Fruit fly (Drosophila melanogaster) whole organism, embryonic: Measurements from ENCODE around the gene CG14005.

Source experiments
- CG1024 ChIP-seq: fragments of 200-800 bp; sonication (Bioruptor generic); IDR thresholded peaks from 2 replicates; pipeline ENCODE4 v1.3.6; 2022; ENCODE audit warnings: missing biosample characterization, missing genetic modification characterization
- CG10431 ChIP-seq: fragments of 200-800 bp; sonication (Bioruptor generic); optimal IDR thresholded peaks from 3 replicates; lab custom pipeline; 2018; ENCODE audit warnings: missing biosample characterization, mild to moderate bottlenecking, missing genetic modification characterization
- CG10543 ChIP-seq: fragments of 200-800 bp; sonication (Bioruptor generic); optimal IDR thresholded peaks from 3 replicates; lab custom pipeline; 2017; ENCODE audit warnings: missing biosample characterization, mild to moderate bottlenecking, missing genetic modification characterization, moderate library complexity
- CG12391 ChIP-seq: fragments of 200-800 bp; sonication (Bioruptor generic); optimal IDR thresholded peaks from 3 replicates; lab custom pipeline; 2018; ENCODE audit warnings: missing biosample characterization, mild to moderate bottlenecking, missing genetic modification characterization, moderate library complexity
- CG12744 ChIP-seq: fragments of 200-800 bp; sonication (Bioruptor generic); optimal IDR thresholded peaks from 2 replicates; lab custom pipeline; 2016; ENCODE audit warnings: missing biosample characterization, missing genetic modification characterization
- CG13287 ChIP-seq: fragments of 200-800 bp; sonication (Bioruptor generic); IDR thresholded peaks from 2 replicates; pipeline ENCODE4 v1.3.6; 2022; ENCODE audit warnings: missing biosample characterization, missing genetic modification characterization; ENCODE audit not compliant: partially characterized antibody
- CG14710 ChIP-seq: fragments of 200-800 bp; sonication (Bioruptor generic); optimal IDR thresholded peaks from 3 replicates; lab custom pipeline; 2019; ENCODE audit warnings: missing biosample characterization, mild to moderate bottlenecking, missing genetic modification characterization, moderate library complexity
- CG14965 ChIP-seq: fragments of 200-800 bp; sonication (Bioruptor generic); optimal IDR thresholded peaks from 2 replicates; lab custom pipeline; 2016; ENCODE audit warnings: missing biosample characterization, missing genetic modification characterization, borderline replicate concordance
- CG15011 ChIP-seq: fragments of 200-800 bp; sonication (Bioruptor generic); optimal IDR thresholded peaks from 3 replicates; lab custom pipeline; 2018; ENCODE audit warnings: missing biosample characterization, mild to moderate bottlenecking, missing genetic modification characterization
- CG16813 ChIP-seq: fragments of 200-800 bp; sonication (Bioruptor generic); IDR thresholded peaks from 3 replicates; pipeline ENCODE4 v1.3.6; 2022; ENCODE audit warnings: missing biosample characterization, missing genetic modification characterization; ENCODE audit not compliant: partially characterized antibody
- CG17385 ChIP-seq: fragments of 200-800 bp; sonication (Bioruptor generic); optimal IDR thresholded peaks from 3 replicates; lab custom pipeline; 2018; ENCODE audit warnings: missing biosample characterization, mild to moderate bottlenecking, missing genetic modification characterization
- CG17802 ChIP-seq: fragments of 200-800 bp; sonication (Bioruptor generic); optimal IDR thresholded peaks from 2 replicates; lab custom pipeline; 2018; ENCODE audit warnings: missing biosample characterization, mild to moderate bottlenecking, missing genetic modification characterization, moderate library complexity
- CG18262 ChIP-seq: fragments of 200-800 bp; optimal IDR thresholded peaks from 3 replicates; lab custom pipeline; 2019; ENCODE audit warnings: missing biosample characterization, mild to moderate bottlenecking, missing genetic modification characterization, moderate library complexity
- CG2120 ChIP-seq: fragments of 200-800 bp; sonication (Bioruptor generic); optimal IDR thresholded peaks from 3 replicates; lab custom pipeline; 2016; ENCODE audit warnings: missing biosample characterization, missing genetic modification characterization
- CG30020 ChIP-seq: fragments of 200-800 bp; optimal IDR thresholded peaks from 2 replicates; lab custom pipeline; 2019; ENCODE audit warnings: missing biosample characterization, mild to moderate bottlenecking, missing genetic modification characterization, moderate library complexity
- CG31441 ChIP-seq: fragments of 200-800 bp; sonication (Bioruptor generic); IDR thresholded peaks from 2 replicates; pipeline ENCODE4 v1.3.6; 2022; ENCODE audit warnings: missing biosample characterization, missing genetic modification characterization
- CG4707 ChIP-seq: fragments of 200-800 bp; sonication (Bioruptor generic); optimal IDR thresholded peaks from 2 replicates; lab custom pipeline; 2018; ENCODE audit warnings: missing biosample characterization, mild to moderate bottlenecking, missing genetic modification characterization, moderate library complexity
- CG7556 ChIP-seq: fragments of 200-800 bp; sonication (Bioruptor generic); optimal IDR thresholded peaks from 2 replicates; lab custom pipeline; 2017; ENCODE audit warnings: missing biosample characterization, mild to moderate bottlenecking, missing genetic modification characterization
- CG7839 ChIP-seq: fragments of 200-800 bp; sonication (Bioruptor generic); optimal IDR thresholded peaks from 3 replicates; lab custom pipeline; 2018; ENCODE audit warnings: missing biosample characterization, mild to moderate bottlenecking, missing genetic modification characterization, moderate library complexity
- CG9215 ChIP-seq: fragments of 200-800 bp; sonication (Bioruptor generic); IDR thresholded peaks from 2 replicates; pipeline ENCODE4 v1.3.6; 2022; ENCODE audit warnings: missing biosample characterization, missing genetic modification characterization
- CG9727 ChIP-seq: fragments of 200-800 bp; sonication (Bioruptor generic); optimal IDR thresholded peaks from 3 replicates; lab custom pipeline; 2017; ENCODE audit warnings: missing biosample characterization, mild to moderate bottlenecking, missing genetic modification characterization
- Deaf1 ChIP-seq: fragments of 200-800 bp; optimal IDR thresholded peaks from 3 replicates; lab custom pipeline; 2019; ENCODE audit warnings: missing biosample characterization, mild to moderate bottlenecking, missing genetic modification characterization, moderate library complexity
- Dfd ChIP-seq, 2 experiments: fragments of >200 bp; optimal IDR thresholded peaks; 2 replicates each; lab custom pipeline; 2017; ENCODE audit warnings: missing biosample characterization in 2 of 2, missing genetic modification characterization in 2 of 2
- Ets97D ChIP-seq: fragments of 200-800 bp; sonication (Bioruptor generic); optimal IDR thresholded peaks from 3 replicates; lab custom pipeline; 2016; ENCODE audit warnings: missing biosample characterization, missing genetic modification characterization
- Gug ChIP-seq: fragments of 200-800 bp; sonication (Bioruptor generic); IDR thresholded peaks from 4 replicates; pipeline ENCODE4 v1.3.6; 2022; ENCODE audit warnings: missing biosample characterization, missing genetic modification characterization
- HLH4C ChIP-seq: fragments of 200-800 bp; sonication (Bioruptor generic); IDR thresholded peaks from 3 replicates; pipeline ENCODE4 v1.3.6; 2022; ENCODE audit warnings: missing biosample characterization, missing genetic modification characterization; ENCODE audit not compliant: partially characterized antibody
- MBD-R2 ChIP-seq: fragments of 200-800 bp; sonication (Bioruptor generic); IDR thresholded peaks from 2 replicates; pipeline ENCODE4 v1.3.6; 2022; ENCODE audit warnings: missing biosample characterization, missing genetic modification characterization
- Nf-YA ChIP-seq: fragments of 200-800 bp; sonication (Bioruptor generic); IDR thresholded peaks from 2 replicates; pipeline ENCODE4 v1.3.6; 2022; ENCODE audit warnings: missing biosample characterization, missing genetic modification characterization
- Nf-YC ChIP-seq: fragments of 200-800 bp; optimal IDR thresholded peaks from 3 replicates; lab custom pipeline; 2019; ENCODE audit warnings: missing biosample characterization, mild to moderate bottlenecking, missing genetic modification characterization, moderate library complexity
- Sox102F ChIP-seq: fragments of 200-800 bp; sonication (Bioruptor generic); optimal IDR thresholded peaks from 2 replicates; lab custom pipeline; 2018; ENCODE audit warnings: missing biosample characterization, mild to moderate bottlenecking, missing genetic modification characterization, moderate library complexity
- Sry-β ChIP-seq: fragments of 200-800 bp; sonication (Bioruptor generic); optimal IDR thresholded peaks from 2 replicates; lab custom pipeline; 2018; ENCODE audit warnings: missing biosample characterization, mild to moderate bottlenecking, missing genetic modification characterization, moderate library complexity
- bab2 ChIP-seq: fragments of 200-800 bp; sonication (Bioruptor generic); optimal IDR thresholded peaks from 2 replicates; lab custom pipeline; 2016; ENCODE audit warnings: missing biosample characterization, missing genetic modification characterization
- chinmo ChIP-seq: fragments of 200-800 bp; sonication (Bioruptor generic); IDR thresholded peaks from 4 replicates; pipeline ENCODE4 v1.3.6; 2022; ENCODE audit warnings: missing biosample characterization, missing genetic modification characterization; ENCODE audit not compliant: partially characterized antibody
- crc ChIP-seq: fragments of 200-800 bp; sonication (Bioruptor generic); optimal IDR thresholded peaks from 2 replicates; lab custom pipeline; 2016; ENCODE audit warnings: missing biosample characterization, missing genetic modification characterization
- dmrt99B ChIP-seq: fragments of 200-800 bp; sonication (Bioruptor generic); optimal IDR thresholded peaks from 2 replicates; lab custom pipeline; 2018; ENCODE audit warnings: missing biosample characterization, mild to moderate bottlenecking, missing genetic modification characterization, moderate library complexity
- ftz-f1 ChIP-seq: fragments of 200-800 bp; sonication (Bioruptor generic); optimal IDR thresholded peaks from 2 replicates; lab custom pipeline; 2016; ENCODE audit warnings: missing biosample characterization, missing genetic modification characterization
- fu2 ChIP-seq: fragments of 200-800 bp; sonication (Bioruptor generic); optimal IDR thresholded peaks from 2 replicates; lab custom pipeline; 2016; ENCODE audit warnings: missing biosample characterization, missing genetic modification characterization
- gfzf ChIP-seq: fragments of 200-800 bp; sonication (Bioruptor generic); optimal IDR thresholded peaks from 2 replicates; lab custom pipeline; 2016; ENCODE audit warnings: missing biosample characterization, mild to moderate bottlenecking, missing genetic modification characterization, moderate library complexity
- gro ChIP-seq: fragments of 200-800 bp; sonication (Bioruptor generic); optimal IDR thresholded peaks from 2 replicates; lab custom pipeline; 2016; ENCODE audit warnings: missing biosample characterization, missing genetic modification characterization
- nom ChIP-seq: fragments of 200-800 bp; sonication (Bioruptor generic); optimal IDR thresholded peaks from 2 replicates; lab custom pipeline; 2017; ENCODE audit warnings: missing biosample characterization, missing genetic modification characterization, mild to moderate bottlenecking, moderate library complexity, missing genetic modification reagents
- pita ChIP-seq: fragments of 200-800 bp; sonication (Bioruptor generic); optimal IDR thresholded peaks from 2 replicates; lab custom pipeline; 2017; ENCODE audit warnings: missing biosample characterization, mild to moderate bottlenecking, missing genetic modification characterization
- slou ChIP-seq: fragments of 200-800 bp; sonication (Bioruptor generic); optimal IDR thresholded peaks from 3 replicates; lab custom pipeline; 2016; ENCODE audit warnings: missing biosample characterization, missing genetic modification characterization
- sob ChIP-seq: fragments of 200-800 bp; sonication (Bioruptor generic); IDR thresholded peaks from 2 replicates; pipeline ENCODE4 v1.3.6; 2022; ENCODE audit warnings: missing biosample characterization, missing genetic modification characterization
- sqz ChIP-seq: fragments of 200-800 bp; sonication (Bioruptor generic); optimal IDR thresholded peaks from 3 replicates; lab custom pipeline; 2018; ENCODE audit warnings: missing biosample characterization, mild to moderate bottlenecking, missing genetic modification characterization
- stwl ChIP-seq: fragments of 200-800 bp; sonication (Bioruptor generic); optimal IDR thresholded peaks from 3 replicates; lab custom pipeline; 2018; ENCODE audit warnings: missing biosample characterization, mild to moderate bottlenecking, missing genetic modification characterization, moderate library complexity
- trem ChIP-seq: fragments of 200-800 bp; optimal IDR thresholded peaks from 3 replicates; lab custom pipeline; 2019; ENCODE audit warnings: missing biosample characterization, mild to moderate bottlenecking, missing genetic modification characterization, moderate library complexity
- z ChIP-seq: fragments of 200-800 bp; sonication (Bioruptor generic); IDR thresholded peaks from 3 replicates; pipeline ENCODE4 v1.3.6; 2022; ENCODE audit warnings: missing biosample characterization, missing genetic modification characterization

The CG14005 gene

dm6 chr2L:5799435-5800387, 2.1 kb downstream of the CG14005 start, which contains the start of gene CG9171 (continued):
- TF ChIP-seq dmrt99B (tag; lab: Kevin White, UChicago) (peak; percentile 14), chinmo (GFP tag; lab: Robert Waterston, UW) (peak; percentile 73; the same call in 3 of the 4 replicates), sqz (GFP tag; lab: Kevin White, UChicago) (peak; percentile 98), MBD-R2 (GFP tag; lab: Robert Waterston, UW) (peak; percentile 50; the same call in 1 of the 2 replicates), CG12391 (tag; lab: Kevin White, UChicago) (peak; percentile 61), CG31441 (GFP tag; lab: Robert Waterston, UW) (peak; percentile 51; the same call in 1 of the 2 replicates), CG9215 (peak; percentile 11), gro (peak; percentile 55), CG14965 (GFP tag; lab: Kevin White, UChicago) (no peak), CG13287 (peak; percentile 50), CG15011 (GFP tag; lab: Kevin White, UChicago) (no peak), CG1024 (GFP tag; lab: Robert Waterston, UW) (peak; percentile 53; the same call in 1 of the 2 replicates), Sox102F (GFP tag; lab: Kevin White, UChicago) (peak; percentile 24), CG16813 (GFP tag; lab: Robert Waterston, UW) (no peak; the same call in 2 of the 3 replicates), CG7556 (peak; percentile 24), Dfd (GFP tag; optimal IDR thresholded peaks at IDR 0.05; lab: Kevin White, UChicago) (peak in 1 of 2 experiments; percentile 26), CG30020 (tag; lab: Kevin White, UChicago) (peak; percentile 83), sob (GFP tag; lab: Robert Waterston, UW) (peak; percentile 45), trem (peak; percentile 71), crc (GFP tag; lab: Kevin White, UChicago) (no peak), gfzf (GFP tag; lab: Kevin White, UChicago) (peak; percentile 95), pita (GFP tag; lab: Kevin White, UChicago) (peak; percentile 88), CG10431 (peak; percentile 29), CG17385 (GFP tag; lab: Kevin White, UChicago) (peak; percentile 10), ftz-f1 (GFP tag; lab: Kevin White, UChicago) (peak; percentile 26), z (0 out of 3 replicates have a peak, but pooled peaks have one; percentile 3), CG17802 (peak; percentile 90), bab2 (peak; percentile 8), Sry-β (GFP tag; lab: Kevin White, UChicago) (peak; percentile 5), nom (peak; percentile 64), Gug (GFP tag; lab: Robert Waterston, UW) (peak; percentile 4; the same call in 1 of the 4 replicates), Ets97D (GFP tag; lab: Kevin White, UChicago) (peak; percentile 80), Nf-YC (tag; lab: Kevin White, UChicago) (peak; percentile 61), Deaf1 (tag; lab: Kevin White, UChicago) (peak; percentile 54), CG18262 (tag; lab: Kevin White, UChicago) (no peak), HLH4C (GFP tag; lab: Robert Waterston, UW) (no peak), CG14710 (tag; lab: Kevin White, UChicago) (peak; percentile 73), CG12744 (GFP tag; lab: Kevin White, UChicago) (peak; percentile 10), CG9727 (GFP tag; lab: Kevin White, UChicago) (peak; percentile 9), CG2120 (GFP tag; lab: Kevin White, UChicago) (peak; percentile 50), CG7839 (peak; percentile 44), CG10543 (peak; percentile 44), fu2 (GFP tag; lab: Kevin White, UChicago) (peak; percentile 16), CG4707 (GFP tag; lab: Kevin White, UChicago) (no peak), stwl (tag; lab: Kevin White, UChicago) (peak; percentile 70), slou (GFP tag; lab: Kevin White, UChicago) (no peak), Nf-YA (GFP tag; lab: Robert Waterston, UW) (no peak; the same call in 1 of the 2 replicates)
